Fruit fly (Drosophila melanogaster): ENCODE measurements around the gene CG3339.

Gene CG3339

dm6 chr3R:27322225-27322624 is at the start of gene CG3339:
Gene CG3339 (minus strand): TSS chr3R:27322325.
- TF ChIP-seq eg (GFP tag; IDR thresholded peaks at IDR 0.05) (no peak), CG8119 (GFP tag; IDR thresholded peaks at IDR 0.05) (no peak), acj6 (GFP tag; optimal IDR thresholded peaks at IDR 0.05) (no peak), ss (GFP tag; optimal IDR thresholded peaks at IDR 0.05) (no peak), dac (GFP tag; optimal IDR thresholded peaks at IDR 0.05) (no peak), Ets96B (tag; optimal IDR thresholded peaks at IDR 0.05) (no peak), Blimp-1 (GFP tag; optimal IDR thresholded peaks at IDR 0.05) (no peak), svp (GFP tag) (no peak)

dm6 chr3R:27368617-27369016 is 46.5 kb upstream of the CG3339 start, which contains the start of gene CG46335:
Gene CG46335 (minus strand): TSS chr3R:27368717.
- TF ChIP-seq Hr38 (GFP tag; optimal IDR thresholded peaks at IDR 0.05) (no peak), CG8119 (GFP tag; IDR thresholded peaks at IDR 0.05) (no peak), Lpt (GFP tag; optimal IDR thresholded peaks at IDR 0.05) (no peak), CG11762 (GFP tag; optimal IDR thresholded peaks at IDR 0.05; ENCODE audit: insufficient read depth) (no peak), vri (GFP tag; optimal IDR thresholded peaks at IDR 0.05) (no peak), ss (GFP tag; optimal IDR thresholded peaks at IDR 0.05) (no peak), CG6163 (GFP tag; IDR thresholded peaks at IDR 0.05) (no peak), Met (GFP tag; optimal IDR thresholded peaks at IDR 0.05) (no peak), Sox14 (GFP tag; optimal IDR thresholded peaks at IDR 0.05) (no peak), Eip78C (GFP tag) (no peak), CG6808 (GFP tag; optimal IDR thresholded peaks at IDR 0.05) (no peak), Eip75B (GFP tag; optimal IDR thresholded peaks at IDR 0.05) (no peak), CG7368 (GFP tag; optimal IDR thresholded peaks at IDR 0.05) (no peak), CG11902 (GFP tag; optimal IDR thresholded peaks at IDR 0.05) (no peak)

dm6 chr3R:27340322-27340721 is 18.2 kb upstream of the CG3339 start, which contains the start of gene CG42534:
Gene CG42534 (plus strand): TSS chr3R:27340622.
- TF ChIP-seq pdm3 (GFP tag; optimal IDR thresholded peaks at IDR 0.05), result no peak
- no peak for TF ChIP-seq CG6163 (GFP tag; IDR thresholded peaks at IDR 0.05)
- TF ChIP-seq CG6854 (GFP tag; optimal IDR thresholded peaks at IDR 0.05), result no peak
- TF ChIP-seq ss (GFP tag; optimal IDR thresholded peaks at IDR 0.05), result no peak
- no peak for TF ChIP-seq Eip78C (GFP tag)
- TF ChIP-seq lz (GFP tag; optimal IDR thresholded peaks at IDR 0.05), result no peak
- no peak for TF ChIP-seq Ets21C (GFP tag; optimal IDR thresholded peaks at IDR 0.05)
- TF ChIP-seq esn (GFP tag; optimal IDR thresholded peaks at IDR 0.05), result no peak
- no peak for TF ChIP-seq acj6 (GFP tag; optimal IDR thresholded peaks at IDR 0.05)
- no peak for TF ChIP-seq CG6276 (GFP tag; optimal IDR thresholded peaks at IDR 0.05)
- TF ChIP-seq achi (GFP tag; optimal IDR thresholded peaks at IDR 0.05), result no peak
- no peak for TF ChIP-seq CG3032 (tag; optimal IDR thresholded peaks at IDR 0.05)
- TF ChIP-seq salr (GFP tag; optimal IDR thresholded peaks at IDR 0.05), result no peak
- TF ChIP-seq spab (GFP tag; optimal IDR thresholded peaks at IDR 0.05), result no peak
- no peak for TF ChIP-seq Smox (GFP tag; optimal IDR thresholded peaks at IDR 0.05)
- TF ChIP-seq Lpt (GFP tag; optimal IDR thresholded peaks at IDR 0.05), result no peak
- TF ChIP-seq CG1621 (tag; optimal IDR thresholded peaks at IDR 0.05), result no peak
- no peak for TF ChIP-seq Hr4 (GFP tag; optimal IDR thresholded peaks at IDR 0.05)

- no peak for TF ChIP-seq lz (GFP tag; optimal IDR thresholded peaks at IDR 0.05)
- TF ChIP-seq CG6163 (GFP tag; IDR thresholded peaks at IDR 0.05), result no peak
- no peak for TF ChIP-seq Blimp-1 (GFP tag; optimal IDR thresholded peaks at IDR 0.05)
Observed at dm6 chr3R:27330782-27331181, 8.7 kb upstream of the CG3339 start, which contains the start of gene CG3330. Gene CG3330 (minus strand): TSS chr3R:27330882.

dm6 chr3R:27294113-27294512 is 28.0 kb downstream of the CG3339 start:
- TF ChIP-seq Hr39 (GFP tag; optimal IDR thresholded peaks at IDR 0.05), result no peak

Measured in whole organism, prepupa.